Worm (Caenorhabditis elegans) whole organism, late embryonic: ENCODE results near the gene C17F4.2.
"Not testable (repeated sequence)": the region's sequence is repeated elsewhere in the genome, so short reads cannot be mapped to it uniquely, and the experiment has no call there.

Experiments used
- C08G9.2 ChIP-seq: sonication (generic microtip); optimal IDR thresholded peaks from 2 replicates; lab custom pipeline; 2016; ENCODE audit warnings: mild to moderate bottlenecking, missing genetic modification characterization, moderate library complexity, missing compliant biosample characterization
- C38D4.7 ChIP-seq: fragments of 200-800 bp; sonication (Bioruptor generic); optimal IDR thresholded peaks from 2 replicates; lab custom pipeline; 2018; ENCODE audit warnings: mild to moderate bottlenecking, missing genetic modification characterization, moderate library complexity, missing compliant biosample characterization
- F13H6.1 ChIP-seq: sonication (generic microtip); optimal IDR thresholded peaks from 2 replicates; lab custom pipeline; 2016; ENCODE audit warnings: missing genetic modification characterization, missing compliant biosample characterization
- ahr-1 ChIP-seq: sonication (generic microtip); optimal IDR thresholded peaks from 2 replicates; lab custom pipeline; 2016; ENCODE audit warnings: missing genetic modification characterization, missing compliant biosample characterization
- ceh-19 ChIP-seq: fragments of 200-800 bp; sonication (Bioruptor generic); optimal IDR thresholded peaks from 2 replicates; lab custom pipeline; 2018; ENCODE audit warnings: mild to moderate bottlenecking, missing genetic modification characterization, missing compliant biosample characterization
- ceh-2 ChIP-seq: sonication (generic microtip); optimal IDR thresholded peaks from 2 replicates; lab custom pipeline; 2016; ENCODE audit warnings: missing genotype, missing genetic modification characterization, missing compliant biosample characterization
- ceh-24 ChIP-seq: sonication (generic microtip); optimal IDR thresholded peaks from 2 replicates; lab custom pipeline; 2016; ENCODE audit warnings: mild to moderate bottlenecking, missing genetic modification characterization, missing compliant biosample characterization
- ceh-34 ChIP-seq: sonication (generic microtip); optimal IDR thresholded peaks from 2 replicates; lab custom pipeline; 2016; ENCODE audit warnings: mild to moderate bottlenecking, missing genetic modification characterization, missing compliant biosample characterization
- ceh-45 ChIP-seq: fragments of 200-800 bp; sonication (Bioruptor generic); IDR thresholded peaks from 2 replicates; pipeline ENCODE4 v1.3.6; 2022; ENCODE audit warnings: missing genetic modification reagents, missing genetic modification characterization, missing compliant biosample characterization
- ceh-48 ChIP-seq: sonication (generic microtip); optimal IDR thresholded peaks from 2 replicates; lab custom pipeline; 2016; ENCODE audit warnings: missing genetic modification characterization, inconsistent platforms, missing compliant biosample characterization
- elt-2 ChIP-seq: sonication (generic microtip); optimal IDR thresholded peaks from 2 replicates; lab custom pipeline; 2016; ENCODE audit warnings: missing genetic modification reagents, missing genetic modification characterization, missing compliant biosample characterization
- eyg-1 ChIP-seq: sonication (generic microtip); optimal IDR thresholded peaks from 2 replicates; lab custom pipeline; 2016; ENCODE audit warnings: missing genotype, missing genetic modification characterization, missing compliant biosample characterization
- gmeb-2 ChIP-seq: sonication (generic microtip); optimal IDR thresholded peaks from 2 replicates; lab custom pipeline; 2016; ENCODE audit warnings: missing genetic modification characterization, inconsistent platforms, missing compliant biosample characterization
- hlh-15 ChIP-seq: sonication (generic microtip); optimal IDR thresholded peaks from 2 replicates; lab custom pipeline; 2016; ENCODE audit warnings: missing genetic modification characterization, missing compliant biosample characterization
- hlh-30 ChIP-seq: sonication (generic microtip); optimal IDR thresholded peaks from 2 replicates; lab custom pipeline; 2017; ENCODE audit warnings: antibody characterized with exemption, missing genetic modification characterization, missing compliant biosample characterization; ENCODE audit not compliant: insufficient read depth
- lim-6 ChIP-seq: sonication (generic microtip); optimal IDR thresholded peaks from 2 replicates; lab custom pipeline; 2016; ENCODE audit warnings: missing genetic modification characterization, missing compliant biosample characterization
- madf-2 ChIP-seq: sonication (generic microtip); optimal IDR thresholded peaks from 2 replicates; lab custom pipeline; 2017; ENCODE audit warnings: missing genetic modification characterization, missing compliant biosample characterization
- mec-3 ChIP-seq: sonication (generic microtip); optimal IDR thresholded peaks from 2 replicates; lab custom pipeline; 2016; ENCODE audit warnings: borderline replicate concordance, missing genetic modification characterization, missing compliant biosample characterization
- nhr-11 ChIP-seq: fragments of 150-350 bp; optimal IDR thresholded peaks from 2 replicates; lab custom pipeline; 2014; ENCODE audit warnings: missing biosample characterization, missing genetic modification characterization
- nhr-232 ChIP-seq: sonication (generic microtip); optimal IDR thresholded peaks from 2 replicates; lab custom pipeline; 2016; ENCODE audit warnings: missing genetic modification characterization, missing compliant biosample characterization
- odd-2 ChIP-seq: sonication (generic microtip); optimal IDR thresholded peaks from 2 replicates; lab custom pipeline; 2017; ENCODE audit warnings: antibody characterized with exemption, mild to moderate bottlenecking, missing genetic modification characterization, missing compliant biosample characterization
- pag-3 ChIP-seq: sonication (generic microtip); optimal IDR thresholded peaks from 2 replicates; lab custom pipeline; 2016; ENCODE audit warnings: missing compliant biosample characterization, missing genetic modification characterization, borderline replicate concordance
- pax-1 ChIP-seq: fragments of 150-350 bp; optimal IDR thresholded peaks from 2 replicates; lab custom pipeline; 2014; ENCODE audit warnings: missing biosample characterization, missing genetic modification characterization
- pha-4 ChIP-seq: fragments of 150-350 bp; optimal IDR thresholded peaks from 2 replicates; lab custom pipeline; 2018; ENCODE audit warnings: missing biosample characterization, missing genetic modification reagents, missing genetic modification characterization
- sox-2 ChIP-seq: fragments of 200-800 bp; sonication (Bioruptor generic); IDR thresholded peaks from 2 replicates; pipeline ENCODE4 v1.3.6; 2022; ENCODE audit warnings: missing genetic modification reagents, missing genetic modification characterization, missing compliant biosample characterization
- syd-9 ChIP-seq: sonication (generic microtip); optimal IDR thresholded peaks from 2 replicates; lab custom pipeline; 2016; ENCODE audit warnings: mild to moderate bottlenecking, missing genetic modification characterization, moderate library complexity, missing compliant biosample characterization
- tbx-2 ChIP-seq: sonication (generic microtip); optimal IDR thresholded peaks from 2 replicates; lab custom pipeline; 2016; ENCODE audit warnings: missing genetic modification characterization, missing compliant biosample characterization
- ttx-3 ChIP-seq: sonication (generic microtip); optimal IDR thresholded peaks from 2 replicates; lab custom pipeline; 2016; ENCODE audit warnings: missing genetic modification reagents, missing genetic modification characterization, missing compliant biosample characterization
- unc-55 ChIP-seq: sonication (generic microtip); optimal IDR thresholded peaks from 2 replicates; lab custom pipeline; 2017; ENCODE audit warnings: missing biosample characterization, missing genetic modification reagents, missing genetic modification characterization
- unc-86 ChIP-seq: sonication (generic microtip); optimal IDR thresholded peaks from 2 replicates; lab custom pipeline; 2016; ENCODE audit warnings: missing genetic modification characterization, missing compliant biosample characterization

Gene C17F4.2

ce11 chrII:3278634-3279033 lies 30.2 kb downstream of the C17F4.2 start, which contains the start of gene wht-4:
TSS of gene wht-4 (plus strand) at chrII:3278934.
- TF ChIP-seq tbx-2 (tag; lab: Kevin White, UChicago) (no peak), elt-2 (tag; lab: Kevin White, UChicago) (no peak), eyg-1 (tag; lab: Kevin White, UChicago) (no peak), syd-9 (tag; lab: Kevin White, UChicago) (no peak), ahr-1 (tag; lab: Kevin White, UChicago) (no peak), mec-3 (tag; lab: Kevin White, UChicago) (no peak), ttx-3 (tag; lab: Kevin White, UChicago) (no peak), unc-86 (tag; lab: Kevin White, UChicago) (no peak), odd-2 (tag; lab: Kevin White, UChicago) (no peak), ceh-48 (tag; lab: Kevin White, UChicago) (no peak), nhr-232 (tag; lab: Kevin White, UChicago) (no peak), unc-55 (no peak)

ce11 chrII:3282353-3282752 lies 33.9 kb downstream of the C17F4.2 start, which contains the start of gene nep-13:
TSS of gene nep-13 (plus strand) at chrII:3282653.
- TF ChIP-seq C08G9.2 (tag; lab: Kevin White, UChicago), result no peak
- no peak for TF ChIP-seq hlh-30 (tag; lab: Kevin White, UChicago)
- no peak for TF ChIP-seq tbx-2 (tag; lab: Kevin White, UChicago)
- TF ChIP-seq madf-2 (tag; lab: Kevin White, UChicago), result no peak
- no peak for TF ChIP-seq ceh-48 (tag; lab: Kevin White, UChicago)
- TF ChIP-seq C38D4.7, result no peak
- no peak for TF ChIP-seq ceh-2 (tag; lab: Kevin White, UChicago)
- no peak for TF ChIP-seq ceh-45 (GFP tag; lab: Robert Waterston, UW)
- TF ChIP-seq hlh-15 (tag; lab: Kevin White, UChicago), result no peak
- no peak for TF ChIP-seq pax-1 (tag; lab: Kevin White, UChicago)
- TF ChIP-seq ceh-34 (tag; lab: Kevin White, UChicago), result no peak
- TF ChIP-seq elt-2 (tag; lab: Kevin White, UChicago), result no peak
- no peak for TF ChIP-seq pha-4
- TF ChIP-seq gmeb-2 (tag; lab: Kevin White, UChicago), result no peak

- TF ChIP-seq pag-3 (tag; lab: Kevin White, UChicago), result no peak
- no peak for TF ChIP-seq ceh-24
- no peak for TF ChIP-seq ttx-3 (tag; lab: Kevin White, UChicago)
- TF ChIP-seq F13H6.1 (tag; lab: Kevin White, UChicago), result no peak
- TF ChIP-seq hlh-30 (tag; lab: Kevin White, UChicago), result no peak
These were observed 36.1 kb downstream of the C17F4.2 start, which contains the start of gene scl-15 for ce11 chrII:3284558-3284957. TSS of gene scl-15 (minus strand) at chrII:3284658.

DNA sequence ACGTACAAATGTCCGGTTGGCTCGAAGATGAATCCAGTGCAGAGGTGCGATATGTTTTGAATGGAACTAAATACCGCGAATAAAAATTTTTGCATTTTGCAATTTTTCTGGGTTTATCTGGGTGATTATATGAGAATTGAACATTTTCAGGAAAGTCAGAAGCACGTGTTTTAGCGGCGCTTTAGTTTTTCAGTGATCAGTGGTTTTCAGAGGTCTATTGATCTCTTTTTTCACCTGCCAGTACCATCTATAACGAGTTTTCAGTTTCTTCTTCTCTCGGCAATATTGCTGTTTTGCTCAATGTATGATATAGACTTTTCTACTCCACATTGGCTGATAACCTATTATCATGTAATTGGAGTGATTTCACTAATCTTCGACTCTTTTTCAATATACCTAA lies 38.6 kb downstream of the C17F4.2 start, which contains the start of gene sri-63:
sri-63 (plus strand) TSS at position 301 of the 400 bp plus-strand sequence.
- TF ChIP-seq lim-6 (tag; lab: Kevin White, UChicago) (no peak), nhr-11 (tag; lab: Kevin White, UChicago) (no peak), ceh-48 (tag; lab: Kevin White, UChicago) (no peak), sox-2 (GFP tag; lab: Robert Waterston, UW) (no peak), ceh-19 (GFP tag; lab: Kevin White, UChicago) (no peak), C08G9.2 (tag; lab: Kevin White, UChicago) (no peak), madf-2 (tag; lab: Kevin White, UChicago) (no peak), tbx-2 (tag; lab: Kevin White, UChicago) (no peak)

DNA sequence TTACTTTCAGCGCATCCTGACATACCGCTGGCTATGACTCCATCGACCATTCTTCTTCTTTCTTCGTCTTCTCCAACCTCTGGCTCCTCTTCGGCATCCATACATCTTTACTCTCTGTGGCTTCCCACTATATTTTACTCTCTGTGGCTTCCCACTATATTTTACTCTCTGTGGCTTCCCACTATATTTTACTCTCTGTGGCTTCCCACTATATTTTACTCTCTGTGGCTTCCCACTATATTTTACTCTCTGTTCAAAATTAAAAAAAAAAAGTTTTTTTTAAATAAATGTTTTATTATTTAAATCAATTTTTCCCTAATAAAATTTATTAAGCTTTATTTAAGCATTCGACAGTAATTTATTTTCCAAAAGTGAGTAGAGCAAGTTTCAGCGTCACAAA lies 42.1 kb downstream of the C17F4.2 start, which contains the start of gene F39E9.14:
F39E9.14 (minus strand) TSS at position 101 of the 400 bp plus-strand sequence.
- not testable (repeated sequence) for TF ChIP-seq ceh-24; pax-1 (tag; lab: Kevin White, UChicago); ceh-48 (tag; lab: Kevin White, UChicago)
